Fruit fly (Drosophila melanogaster): ENCODE results near the gene CG6118.

The CG6118 gene

dm6 chr3R:15472753-15473212 lies 38.2 kb upstream of the CG6118 start (continued):
- peak; percentile 19 for TF ChIP-seq HmgZ (tag; optimal IDR thresholded peaks at IDR 0.05)
- peak; percentile 37 for TF ChIP-seq Ada2b (GFP tag; IDR thresholded peaks at IDR 0.05)
- TF ChIP-seq CG3995 (GFP tag; optimal IDR thresholded peaks at IDR 0.05), result peak; percentile 16
- peak; percentile 72 for TF ChIP-seq grau (tag; optimal IDR thresholded peaks at IDR 0.05)
- peak; percentile 34 for TF ChIP-seq Vsx1 (GFP tag; optimal IDR thresholded peaks at IDR 0.05)
- TF ChIP-seq CG2678 (tag; optimal IDR thresholded peaks at IDR 0.05), result peak; percentile 77
- TF ChIP-seq lab (GFP tag; optimal IDR thresholded peaks at IDR 0.05), result peak; percentile 63
- TF ChIP-seq fru (optimal IDR thresholded peaks at IDR 0.05), result no peak
- peak; percentile 86 for TF ChIP-seq sens (GFP tag)
- TF ChIP-seq Rfx (GFP tag; IDR thresholded peaks at IDR 0.05), result peak; percentile 76
- peak; percentile 70 for TF ChIP-seq CG9932 (GFP tag; IDR thresholded peaks at IDR 0.05)
- TF ChIP-seq NK7.1 (GFP tag; optimal IDR thresholded peaks at IDR 0.05), result peak; percentile 8
- peak; percentile 16 for TF ChIP-seq CG15011 (GFP tag; optimal IDR thresholded peaks at IDR 0.05)
- peak; percentile 43 for TF ChIP-seq ems (GFP tag; optimal IDR thresholded peaks at IDR 0.05)
- peak; percentile 89 for TF ChIP-seq Med (GFP tag)
- TF ChIP-seq CG10543 (GFP tag; optimal IDR thresholded peaks at IDR 0.05), result peak; percentile 15
- no peak for TF ChIP-seq Hey (tag; optimal IDR thresholded peaks at IDR 0.05)
- TF ChIP-seq wdn (GFP tag; IDR thresholded peaks at IDR 0.05), result peak; percentile 39; the same call in 1 of the 2 replicates
- peak; percentile 44 for TF ChIP-seq tap (tag; optimal IDR thresholded peaks at IDR 0.05)
- TF ChIP-seq seq (GFP tag; IDR thresholded peaks at IDR 0.05), result peak; percentile 44
- peak in 1 of 2 experiments; percentile 56 for TF ChIP-seq dpn (GFP tag; optimal IDR thresholded peaks at IDR 0.05)
- peak; percentile 9 for TF ChIP-seq CG10654 (GFP tag; optimal IDR thresholded peaks at IDR 0.05)
- peak; percentile 30 for TF ChIP-seq Myb (GFP tag; optimal IDR thresholded peaks at IDR 0.05)
- TF ChIP-seq so (GFP tag; IDR thresholded peaks at IDR 0.05), result 0 out of 3 replicates have a peak, but pooled peaks have one; percentile 42
- TF ChIP-seq CG3847 (GFP tag; IDR thresholded peaks at IDR 0.05), result peak; percentile 47; the same call in 1 of the 2 replicates
- no peak for TF ChIP-seq Opbp (GFP tag; IDR thresholded peaks at IDR 0.05; ENCODE audit: partially characterized antibody)
- peak; percentile 8 for TF ChIP-seq disco-r (GFP tag; optimal IDR thresholded peaks at IDR 0.05)
- TF ChIP-seq CG32772 (GFP tag; IDR thresholded peaks at IDR 0.05), result peak; percentile 61
- peak; percentile 20 for TF ChIP-seq Atf-2 (GFP tag; optimal IDR thresholded peaks at IDR 0.05)
- no peak for TF ChIP-seq Trl (optimal IDR thresholded peaks at IDR 0.05)
- TF ChIP-seq Trl (GFP tag; optimal IDR thresholded peaks at IDR 0.05), result peak; percentile 37
- TF ChIP-seq CG10209 (GFP tag; optimal IDR thresholded peaks at IDR 0.05), result peak; percentile 51
- peak; percentile 5; the same call in 1 of the 2 replicates for TF ChIP-seq Poxn (GFP tag; IDR thresholded peaks at IDR 0.05)
- peak; percentile 59 for TF ChIP-seq CG2712 (tag; optimal IDR thresholded peaks at IDR 0.05)
- peak; percentile 35 for TF ChIP-seq CG12155 (GFP tag; optimal IDR thresholded peaks at IDR 0.05)
- TF ChIP-seq CG5953 (GFP tag; IDR thresholded peaks at IDR 0.05), result no peak
- TF ChIP-seq ind (GFP tag; optimal IDR thresholded peaks at IDR 0.05), result peak; percentile 61
- no peak for TF ChIP-seq Hr39 (optimal IDR thresholded peaks at IDR 0.05)
- TF ChIP-seq zfh2 (GFP tag; optimal IDR thresholded peaks at IDR 0.05), result peak; percentile 76
- peak; percentile 72 for TF ChIP-seq CG10147 (GFP tag; optimal IDR thresholded peaks at IDR 0.05)
- TF ChIP-seq Gug (GFP tag; IDR thresholded peaks at IDR 0.05), result peak; percentile 19; the same call in 1 of the 4 replicates
- peak in 1 of 2 experiments; percentile 46 for TF ChIP-seq Pdp1 (GFP tag; optimal IDR thresholded peaks at IDR 0.05)
- peak; percentile 42; the same call in 1 of the 2 replicates for TF ChIP-seq danr (GFP tag; IDR thresholded peaks at IDR 0.05)
- TF ChIP-seq CG9215 (GFP tag; IDR thresholded peaks at IDR 0.05), result peak; percentile 47
- TF ChIP-seq Taf1 (GFP tag; IDR thresholded peaks at IDR 0.05), result no peak
- peak; percentile 39 for TF ChIP-seq Dek (tag; optimal IDR thresholded peaks at IDR 0.05)
- peak in 1 of 2 experiments; percentile 64 for TF ChIP-seq Hr51 (GFP tag; optimal IDR thresholded peaks at IDR 0.05)
- peak; percentile 53 for TF ChIP-seq CG9817 (tag; optimal IDR thresholded peaks at IDR 0.05)
- 0 out of 2 replicates have a peak, but pooled peaks have one; percentile 21 for TF ChIP-seq Rx (GFP tag; IDR thresholded peaks at IDR 0.05)
- TF ChIP-seq CG15269 (tag; optimal IDR thresholded peaks at IDR 0.05), result peak; percentile 64
- peak; percentile 51 for TF ChIP-seq CG30403 (GFP tag; optimal IDR thresholded peaks at IDR 0.05)
- peak; percentile 32 for TF ChIP-seq HHEX (GFP tag; optimal IDR thresholded peaks at IDR 0.05)

Measured in whole organism, embryonic.